Fruit fly (Drosophila melanogaster): ENCODE measurements around the gene mRpL49.

mRpL49 gene

DNA sequence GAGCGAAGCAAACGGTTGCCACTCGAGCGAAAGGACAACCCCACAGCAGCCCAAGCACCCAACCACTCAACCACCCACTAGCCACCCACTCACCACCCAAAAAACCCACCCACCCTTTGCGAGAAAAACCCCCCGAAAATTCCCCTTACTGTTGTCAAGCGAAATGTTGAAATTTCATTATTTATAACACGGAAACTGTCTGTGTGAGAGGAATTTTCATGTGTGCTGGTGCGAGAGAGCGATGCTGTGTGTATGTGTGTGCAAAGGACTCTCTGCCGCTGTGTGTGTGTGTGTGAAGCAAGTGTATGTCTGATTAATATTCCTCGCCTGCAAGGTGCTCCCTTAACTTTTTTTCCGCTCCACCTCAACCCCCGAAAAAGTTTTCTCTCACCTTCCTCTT is 22.9 kb downstream of the mRpL49 start:
- no peak for TF ChIP-seq CG17801 (GFP tag; optimal IDR thresholded peaks at IDR 0.05; ENCODE audit: partially characterized antibody)

DNA sequence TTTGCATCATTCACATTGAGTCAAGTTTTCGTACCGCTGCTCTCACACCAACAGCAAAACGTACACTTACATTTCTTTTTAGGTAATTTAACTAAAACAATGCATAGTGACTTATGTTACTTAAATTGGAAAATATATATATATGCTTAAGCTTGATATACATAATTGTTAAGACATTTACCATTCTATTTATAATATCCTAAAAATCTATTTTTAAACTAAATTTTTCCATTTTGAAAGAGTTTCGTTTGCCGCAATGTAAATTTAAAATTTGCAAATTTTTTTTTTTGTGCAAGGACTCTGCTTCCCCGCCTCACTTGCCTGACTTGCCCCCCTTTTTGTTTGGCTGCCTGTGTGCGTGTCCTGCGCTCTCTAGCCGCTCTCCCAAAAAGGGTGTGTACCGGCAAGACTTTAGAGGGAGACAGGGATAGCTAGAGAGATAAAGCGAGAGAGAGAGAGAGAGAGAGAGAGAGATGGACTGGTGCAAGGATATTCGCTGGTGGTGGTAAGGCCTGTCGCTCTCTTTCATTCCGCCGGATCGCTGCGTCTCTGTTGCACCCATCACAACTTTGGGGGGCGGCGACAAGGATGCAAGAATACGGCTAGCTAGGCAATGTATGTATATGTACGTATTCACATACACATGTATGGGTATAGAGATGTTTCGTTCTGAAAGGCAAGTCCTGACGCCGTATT is 31.1 kb downstream of the mRpL49 start:
- no peak for TF ChIP-seq CG17801 (GFP tag; optimal IDR thresholded peaks at IDR 0.05; ENCODE audit: partially characterized antibody)

DNA sequence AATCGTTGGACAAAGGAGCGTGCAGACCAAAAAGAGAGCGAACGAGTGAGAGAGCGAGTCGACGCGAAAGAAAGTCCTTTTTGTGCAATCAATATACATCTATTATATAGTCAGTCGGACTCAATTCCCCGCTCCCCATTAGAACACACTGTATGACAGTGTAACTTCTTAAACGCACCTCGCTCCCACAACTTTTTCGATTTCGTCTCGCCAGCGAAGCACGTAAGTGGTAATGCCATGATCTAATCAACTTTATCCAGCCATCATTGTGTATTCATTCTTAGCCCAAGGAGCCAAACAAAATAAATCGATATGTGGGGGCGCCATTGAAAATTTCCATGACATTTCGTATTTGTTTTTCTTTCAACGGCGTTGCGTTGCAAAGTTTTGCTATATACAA is 32.1 kb downstream of the mRpL49 start:
- no peak for TF ChIP-seq CG17801 (GFP tag; optimal IDR thresholded peaks at IDR 0.05; ENCODE audit: partially characterized antibody)

DNA sequence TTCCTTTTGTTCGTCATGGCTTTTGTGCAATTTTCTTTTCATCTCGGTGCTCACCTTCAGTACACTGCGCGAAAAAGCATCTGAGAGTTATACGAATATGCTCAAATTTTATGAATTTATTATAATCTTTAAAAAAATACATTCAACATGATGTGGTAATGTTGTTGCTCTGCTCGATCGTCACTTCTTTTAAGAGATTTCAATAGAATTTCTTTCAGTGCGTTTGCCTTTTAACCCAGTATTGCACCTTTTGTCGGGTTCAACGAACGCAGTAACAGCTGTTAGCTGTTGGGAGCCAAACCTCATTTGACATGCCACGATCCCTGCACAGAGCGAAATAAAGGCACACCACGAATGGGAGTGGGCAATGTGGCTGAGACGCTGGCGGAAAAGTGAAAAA is 33.0 kb downstream of the mRpL49 start:
- no peak for TF ChIP-seq CG17801 (GFP tag; optimal IDR thresholded peaks at IDR 0.05; ENCODE audit: partially characterized antibody)

DNA sequence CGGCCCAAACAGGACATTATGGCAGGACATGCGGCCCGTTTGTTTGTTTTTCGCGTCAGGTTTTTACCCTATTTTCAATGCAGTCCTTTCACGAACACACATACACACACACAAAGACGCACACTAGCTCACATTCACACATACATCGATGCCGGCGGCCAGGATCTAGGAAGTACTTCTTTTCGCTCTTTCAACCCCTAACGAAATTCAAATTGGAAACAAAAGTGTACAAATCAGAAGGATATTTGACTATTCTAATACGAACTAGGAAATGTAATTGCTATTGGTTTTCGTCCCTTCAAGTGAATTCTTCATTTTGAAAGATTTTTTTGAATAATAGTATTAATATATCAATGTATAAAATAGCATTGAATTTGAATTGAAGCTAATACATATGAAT is 33.5 kb downstream of the mRpL49 start:
- no peak for TF ChIP-seq CG17801 (GFP tag; optimal IDR thresholded peaks at IDR 0.05; ENCODE audit: partially characterized antibody)

DNA sequence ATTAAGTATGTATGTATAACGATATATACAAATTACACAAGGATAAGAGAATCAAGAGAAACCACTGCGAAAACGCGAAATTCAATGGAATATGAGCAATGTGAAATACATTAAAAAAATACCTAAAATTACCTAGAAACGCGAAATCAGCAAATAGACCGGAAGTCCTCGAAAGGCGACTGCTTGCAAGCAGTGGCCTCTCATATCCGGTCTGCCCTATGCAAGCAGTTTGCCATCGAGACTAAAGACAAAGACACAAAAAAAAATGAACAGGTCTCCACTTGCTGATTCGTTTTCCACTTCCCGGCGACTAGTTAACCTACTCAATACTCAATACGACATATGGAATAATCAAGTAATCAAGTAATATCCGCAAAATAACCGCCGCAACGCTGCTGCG is 40.8 kb downstream of the mRpL49 start:
- no peak for TF ChIP-seq CG17801 (GFP tag; optimal IDR thresholded peaks at IDR 0.05; ENCODE audit: partially characterized antibody)

DNA sequence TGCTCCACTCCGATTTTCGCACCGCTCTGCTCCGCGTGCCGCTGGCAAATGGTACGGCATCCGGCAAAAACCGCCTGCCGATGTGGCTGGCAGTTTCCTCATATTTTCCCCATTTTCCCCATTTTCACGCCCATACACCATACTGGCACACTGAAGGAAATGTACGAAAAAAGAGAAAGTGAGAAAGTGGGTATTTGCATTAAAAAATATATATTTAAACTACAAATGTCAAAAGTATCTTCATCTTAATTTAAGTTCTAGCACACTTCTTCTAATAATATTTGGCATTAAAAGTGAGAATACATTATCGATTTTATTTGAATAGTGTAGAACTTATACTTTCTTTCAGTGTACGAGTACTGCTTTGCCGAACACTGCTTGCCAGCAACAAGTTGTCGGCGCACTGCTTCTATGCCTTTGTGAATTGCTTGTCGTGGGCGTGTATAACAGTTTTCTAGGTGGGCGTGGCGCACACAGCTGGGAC is 50.5 kb downstream of the mRpL49 start, which contains the start of gene hec:
Gene hec (minus strand): TSS at position 51 of the 484 bp plus-strand sequence.
- no peak for TF ChIP-seq CG17801 (GFP tag; optimal IDR thresholded peaks at IDR 0.05; ENCODE audit: partially characterized antibody)

Data from ovary, adult (tissue).